Worm (Caenorhabditis elegans) whole organism, midembryonic: ENCODE data around the gene gly-9.

Experiments
- flt-1 ChIP-seq: fragments of 200-800 bp; sonication (Bioruptor generic); IDR thresholded peaks from 2 replicates; pipeline ENCODE4 v1.3.6; 2022; ENCODE audit warnings: missing genetic modification characterization, missing compliant biosample characterization
- med-1 ChIP-seq: sonication (generic microtip); optimal IDR thresholded peaks from 2 replicates; lab custom pipeline; 2017; ENCODE audit warnings: missing genetic modification characterization, mild to moderate bottlenecking, missing compliant biosample characterization, antibody characterized with exemption, missing genetic modification reagents; ENCODE audit not compliant: insufficient read depth
- ref-1 ChIP-seq: fragments of 200-800 bp; sonication (Bioruptor generic); conservative IDR thresholded peaks from 2 replicates; pipeline ENCODE4 v1.3.6; 2022; ENCODE audit warnings: missing genetic modification reagents, missing genetic modification characterization, missing compliant biosample characterization
- tab-1 ChIP-seq: fragments of 200-800 bp; sonication (Bioruptor generic); IDR thresholded peaks from 2 replicates; pipeline ENCODE4 v1.3.6; 2022; ENCODE audit warnings: missing genetic modification characterization, missing compliant biosample characterization
- ztf-23 ChIP-seq: fragments of 200-800 bp; sonication (Bioruptor generic); IDR thresholded peaks from 2 replicates; pipeline ENCODE4 v1.3.6; 2022; ENCODE audit warnings: missing genetic modification reagents, missing genetic modification characterization, missing compliant biosample characterization
- ztf-29 ChIP-seq: fragments of 200-800 bp; sonication (Bioruptor generic); IDR thresholded peaks from 2 replicates; pipeline ENCODE4 v1.3.6; 2022; ENCODE audit warnings: missing genetic modification reagents, missing genetic modification characterization, missing compliant biosample characterization

DNA sequence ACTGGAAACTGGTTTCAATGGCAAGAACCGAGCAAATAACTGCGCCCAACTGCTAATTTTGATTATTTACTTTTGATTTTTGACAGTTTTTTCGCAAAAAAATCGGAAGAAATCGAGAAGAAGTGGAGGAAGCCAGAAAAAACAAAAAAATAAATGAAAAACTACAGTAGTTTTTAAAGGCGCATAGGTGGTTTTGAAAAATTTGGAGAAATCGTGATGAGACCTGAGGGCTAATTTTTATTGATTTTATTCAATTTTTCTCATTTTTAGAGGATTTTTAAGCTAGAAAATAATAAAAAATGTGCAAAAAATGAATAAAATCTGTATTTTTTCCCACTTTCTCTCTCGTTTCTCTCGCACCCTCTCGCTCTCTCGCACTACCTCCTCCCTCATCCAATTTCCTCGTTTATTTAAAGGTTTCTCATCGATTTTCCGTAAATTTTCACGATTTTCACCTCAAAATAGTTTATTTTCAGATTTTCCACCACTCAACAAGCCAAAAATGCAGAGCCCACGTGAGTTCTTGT is 15.7 kb downstream of the gly-9 start, which contains the start of gene Y47D3A.20:
- TF ChIP-seq ztf-29 (GFP tag; lab: Robert Waterston, UW) = no peak
- TF ChIP-seq med-1 (GFP tag; lab: Kevin White, UChicago) = no peak
- TF ChIP-seq ztf-23 = no peak
- no peak for TF ChIP-seq ref-1
- TF ChIP-seq tab-1 = no peak
- TF ChIP-seq flt-1 (GFP tag; lab: Robert Waterston, UW) = no peak
